Fruit fly (Drosophila melanogaster) whole organism, pupa: ENCODE measurements around the gene CG6661.

ENCODE experiments used
- CG10348 ChIP-seq: fragments of 200-800 bp; sonication (Bioruptor generic); IDR thresholded peaks from 2 replicates; pipeline ENCODE4 v1.3.6; 2022; ENCODE audit warnings: missing biosample characterization, missing genetic modification characterization
- CG12605 ChIP-seq: fragments of 200-800 bp; sonication (Bioruptor generic); IDR thresholded peaks from 2 replicates; pipeline ENCODE4 v1.3.6; 2022; ENCODE audit warnings: missing biosample characterization, missing genetic modification characterization
- CG13204 ChIP-seq: fragments of 200-800 bp; sonication (Bioruptor generic); optimal IDR thresholded peaks from 2 replicates; lab custom pipeline; 2018; ENCODE audit warnings: missing biosample characterization, mild to moderate bottlenecking, missing genetic modification characterization, moderate library complexity
- CG14655 ChIP-seq: fragments of 200-800 bp; sonication (Bioruptor generic); optimal IDR thresholded peaks from 3 replicates; lab custom pipeline; 2017; ENCODE audit warnings: mild to moderate bottlenecking, missing biosample characterization, missing genetic modification reagents, missing genetic modification characterization
- CG15710 ChIP-seq: fragments of 200-800 bp; sonication (Bioruptor generic); optimal IDR thresholded peaks from 2 replicates; lab custom pipeline; 2018; ENCODE audit warnings: missing biosample characterization, mild to moderate bottlenecking, missing genetic modification characterization, moderate library complexity
- CG17806 ChIP-seq: fragments of 200-800 bp; sonication (Bioruptor generic); optimal IDR thresholded peaks from 2 replicates; lab custom pipeline; 2018; ENCODE audit warnings: missing biosample characterization, mild to moderate bottlenecking, missing genetic modification characterization, moderate library complexity
- CG32121 ChIP-seq: fragments of 200-800 bp; sonication (Bioruptor generic); IDR thresholded peaks from 2 replicates; pipeline ENCODE4 v1.3.6; 2022; ENCODE audit warnings: missing biosample characterization, missing genetic modification characterization
- CG34367 ChIP-seq: fragments of 200-800 bp; sonication (Bioruptor generic); optimal IDR thresholded peaks from 2 replicates; lab custom pipeline; 2018; ENCODE audit warnings: missing biosample characterization, mild to moderate bottlenecking, missing genetic modification characterization
- CG4496 ChIP-seq: fragments of 200-800 bp; sonication (Bioruptor generic); IDR thresholded peaks from 3 replicates; pipeline ENCODE4 v1.3.6; 2022; ENCODE audit warnings: missing biosample characterization, missing genetic modification characterization
- CG8159 ChIP-seq: fragments of 200-800 bp; sonication (Bioruptor generic); optimal IDR thresholded peaks from 3 replicates; lab custom pipeline; 2018; ENCODE audit warnings: missing biosample characterization, mild to moderate bottlenecking, missing genetic modification characterization, moderate library complexity
- CG8301 ChIP-seq: fragments of 200-800 bp; sonication (Bioruptor generic); optimal IDR thresholded peaks from 2 replicates; lab custom pipeline; 2018; ENCODE audit warnings: missing biosample characterization, mild to moderate bottlenecking, missing genetic modification characterization
- CG9948 ChIP-seq: fragments of 200-800 bp; sonication (Bioruptor generic); optimal IDR thresholded peaks from 2 replicates; lab custom pipeline; 2018; ENCODE audit warnings: missing biosample characterization, mild to moderate bottlenecking, missing genetic modification characterization, moderate library complexity
- D1 ChIP-seq: fragments of 200-800 bp; sonication (Bioruptor generic); optimal IDR thresholded peaks from 2 replicates; lab custom pipeline; 2018; ENCODE audit warnings: missing biosample characterization, mild to moderate bottlenecking, missing genetic modification characterization, moderate library complexity
- EcR ChIP-seq: fragments of 200-800 bp; sonication (Bioruptor generic); optimal IDR thresholded peaks from 3 replicates; lab custom pipeline; 2019; ENCODE audit warnings: missing biosample characterization, missing genetic modification characterization, mild to moderate bottlenecking, moderate library complexity, missing genetic modification reagents
- Ets98B ChIP-seq: fragments of 200-800 bp; sonication (Bioruptor generic); IDR thresholded peaks from 2 replicates; pipeline ENCODE4 v1.3.6; 2022; ENCODE audit warnings: missing biosample characterization, missing genetic modification characterization
- Pif1A ChIP-seq: fragments of 200-800 bp; sonication (Bioruptor generic); optimal IDR thresholded peaks from 3 replicates; lab custom pipeline; 2016; ENCODE audit warnings: missing biosample characterization, missing genetic modification characterization
- Pif1B ChIP-seq: fragments of 200-800 bp; sonication (Bioruptor generic); optimal IDR thresholded peaks from 3 replicates; lab custom pipeline; 2016; ENCODE audit warnings: missing biosample characterization, missing genetic modification characterization
- Snoo ChIP-seq: fragments of 200-800 bp; sonication (Bioruptor generic); optimal IDR thresholded peaks from 3 replicates; lab custom pipeline; 2017; ENCODE audit warnings: missing biosample characterization, mild to moderate bottlenecking, missing genetic modification characterization, inconsistent platforms
- fd96Ca ChIP-seq: fragments of 200-800 bp; sonication (Bioruptor generic); IDR thresholded peaks from 3 replicates; pipeline ENCODE4 v1.3.6; 2022; ENCODE audit warnings: missing biosample characterization, missing genetic modification characterization
- gl ChIP-seq: fragments of 200-800 bp; sonication (Bioruptor generic); optimal IDR thresholded peaks from 2 replicates; lab custom pipeline; 2018; ENCODE audit warnings: missing biosample characterization, mild to moderate bottlenecking, missing genetic modification characterization
- rn ChIP-seq: fragments of 200-800 bp; sonication (Bioruptor generic); IDR thresholded peaks from 2 replicates; pipeline ENCODE4 v1.3.6; 2022; ENCODE audit warnings: missing biosample characterization, missing genetic modification characterization

The CG6661 gene

dm6 chr3L:14028485-14029384 lies 5.8 kb upstream of the CG6661 start, which contains the start of gene Ptip:
TSS of gene Ptip (minus strand) at chr3L:14029121.
- peak; percentile 49; the same call in 1 of the 2 replicates for TF ChIP-seq CG32121 (GFP tag; lab: Robert Waterston, UW)
- peak; percentile 40 for TF ChIP-seq gl
- TF ChIP-seq Pif1A = no peak
- 0 out of 2 replicates have a peak, but pooled peaks have one; percentile 64 for TF ChIP-seq Ets98B (GFP tag; lab: Robert Waterston, UW)
- peak; percentile 77 for TF ChIP-seq CG4496 (GFP tag; lab: Robert Waterston, UW)
- TF ChIP-seq CG12605 (GFP tag; lab: Robert Waterston, UW) = peak; percentile 66
- TF ChIP-seq CG9948 (tag; lab: Kevin White, UChicago) = no peak

- peak; percentile 40 for TF ChIP-seq CG15710 (tag; lab: Kevin White, UChicago)
- TF ChIP-seq CG8301 = peak; percentile 47
- peak; percentile 25 for TF ChIP-seq CG13204 (GFP tag; lab: Kevin White, UChicago)
- no peak for TF ChIP-seq D1
- TF ChIP-seq CG10348 = no peak
- TF ChIP-seq CG4496 (GFP tag; lab: Robert Waterston, UW) = peak; percentile 51; the same call in 1 of the 3 replicates
- no peak for TF ChIP-seq CG34367 (tag; lab: Kevin White, UChicago)
- TF ChIP-seq Pif1A = no peak
- peak; percentile 38; the same call in 1 of the 2 replicates for TF ChIP-seq CG32121 (GFP tag; lab: Robert Waterston, UW)
- 0 out of 2 replicates have a peak, but pooled peaks have one; percentile 5 for TF ChIP-seq Ets98B (GFP tag; lab: Robert Waterston, UW)
- TF ChIP-seq CG9948 (tag; lab: Kevin White, UChicago) = peak; percentile 4
- no peak for TF ChIP-seq EcR
- no peak for TF ChIP-seq fd96Ca (GFP tag; lab: Robert Waterston, UW)
- peak; percentile 5 for TF ChIP-seq CG17806 (tag; lab: Kevin White, UChicago)
- TF ChIP-seq CG14655 = peak; percentile 20
- TF ChIP-seq CG12605 (GFP tag; lab: Robert Waterston, UW) = no peak
- TF ChIP-seq CG8159 (tag; lab: Kevin White, UChicago) = peak; percentile 21
- no peak for TF ChIP-seq Pif1B
- peak; percentile 5 for TF ChIP-seq Snoo (tag; lab: Kevin White, UChicago)
- TF ChIP-seq rn = no peak
- TF ChIP-seq gl = peak; percentile 18
Observed at dm6 chr3L:14031171-14032126, 3.1 kb upstream of the CG6661 start, which contains the start of the genes CG6650 and endos. TSS of gene CG6650 (plus strand) at chr3L:14031450. TSS of gene endos (minus strand) at chr3L:14031706.

dm6 chr3L:14036867-14037313 lies 2.3 kb downstream of the CG6661 start, which contains the start of gene Hsp110:
TSS of gene Hsp110 (plus strand) at chr3L:14037019.
- TF ChIP-seq rn = no peak
- no peak for TF ChIP-seq CG4496 (GFP tag; lab: Robert Waterston, UW)
- TF ChIP-seq fd96Ca (GFP tag; lab: Robert Waterston, UW) = 0 out of 3 replicates have a peak, but pooled peaks have one; percentile 24
- peak; percentile 16 for TF ChIP-seq CG8301
- peak; percentile 77 for TF ChIP-seq EcR
- TF ChIP-seq Snoo (tag; lab: Kevin White, UChicago) = peak; percentile 14
- TF ChIP-seq CG9948 (tag; lab: Kevin White, UChicago) = no peak
- no peak for TF ChIP-seq Pif1B
- peak; percentile 37; the same call in 1 of the 2 replicates for TF ChIP-seq Ets98B (GFP tag; lab: Robert Waterston, UW)
- TF ChIP-seq CG8159 (tag; lab: Kevin White, UChicago) = peak; percentile 12
- TF ChIP-seq CG17806 (tag; lab: Kevin White, UChicago) = no peak

DNA sequence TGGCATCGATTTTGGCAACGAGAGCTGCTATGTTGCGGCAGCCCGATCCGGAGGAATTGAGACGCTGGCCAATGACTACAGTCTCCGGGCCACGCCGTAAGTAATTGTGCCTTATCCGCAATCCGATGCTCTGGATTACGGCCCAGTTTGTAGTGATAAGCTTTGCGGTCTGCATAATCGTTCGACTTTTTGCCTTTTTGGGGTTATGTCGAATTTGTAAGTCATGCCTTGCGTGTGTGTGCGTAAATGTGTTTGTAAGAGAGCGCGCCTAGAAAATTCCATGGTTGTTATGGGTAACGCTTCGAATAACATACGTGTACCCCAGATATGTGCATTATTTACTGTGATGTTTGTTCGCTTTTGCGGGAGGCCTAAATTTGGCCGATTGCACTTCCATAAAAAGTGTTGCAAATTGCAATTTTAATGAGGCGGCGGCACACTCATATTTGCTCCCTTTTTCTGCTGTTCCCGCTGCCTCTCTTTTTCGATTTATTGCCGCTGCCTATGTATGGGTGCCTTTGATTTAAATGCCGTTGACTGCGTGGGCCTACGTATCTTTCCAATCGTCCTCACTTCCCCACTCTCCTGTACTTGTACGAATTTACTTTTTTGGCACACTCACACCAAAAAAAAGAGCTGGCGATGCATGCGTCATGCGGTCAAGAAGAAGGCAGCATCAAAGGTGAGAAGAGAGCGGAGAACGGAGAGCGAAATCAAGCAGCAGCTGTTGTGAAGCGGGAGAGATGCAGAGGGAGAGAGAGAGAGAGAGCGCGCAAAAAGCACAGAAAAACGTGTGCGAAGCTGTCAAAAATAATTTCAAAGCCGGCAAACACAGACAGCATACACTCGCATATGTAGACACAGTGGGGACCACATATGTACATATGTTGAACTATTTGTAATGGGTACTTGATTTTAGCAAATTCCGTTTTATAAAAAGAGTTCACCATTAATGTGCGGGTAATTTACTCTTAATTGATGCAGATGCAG lies 3.4 kb downstream of the CG6661 start:
- peak; percentile 30; the same call in 1 of the 3 replicates for TF ChIP-seq CG4496 (GFP tag; lab: Robert Waterston, UW)
- peak; percentile 67 for TF ChIP-seq EcR
- TF ChIP-seq D1 = no peak
- TF ChIP-seq Pif1A = no peak
- TF ChIP-seq CG14655 = no peak
- no peak for TF ChIP-seq CG17806 (tag; lab: Kevin White, UChicago)
- no peak for TF ChIP-seq CG15710 (tag; lab: Kevin White, UChicago)
- no peak for TF ChIP-seq gl
- no peak; the same call in 1 of the 2 replicates for TF ChIP-seq CG32121 (GFP tag; lab: Robert Waterston, UW)
- TF ChIP-seq CG12605 (GFP tag; lab: Robert Waterston, UW) = peak; percentile 50
- TF ChIP-seq CG8301 = no peak
- no peak for TF ChIP-seq CG34367 (tag; lab: Kevin White, UChicago)
- 0 out of 3 replicates have a peak, but pooled peaks have one; percentile 29 for TF ChIP-seq fd96Ca (GFP tag; lab: Robert Waterston, UW)
- TF ChIP-seq Pif1B = no peak
- TF ChIP-seq CG9948 (tag; lab: Kevin White, UChicago) = no peak
- TF ChIP-seq CG10348 = no peak
- TF ChIP-seq Ets98B (GFP tag; lab: Robert Waterston, UW) = peak; percentile 64
- TF ChIP-seq CG13204 (GFP tag; lab: Kevin White, UChicago) = no peak
- TF ChIP-seq CG8159 (tag; lab: Kevin White, UChicago) = no peak
- TF ChIP-seq Snoo (tag; lab: Kevin White, UChicago) = peak; percentile 5
- no peak for TF ChIP-seq rn
